Worm (Caenorhabditis elegans): ENCODE measurements around the gene F26G1.1.

F26G1.1 gene

DNA sequence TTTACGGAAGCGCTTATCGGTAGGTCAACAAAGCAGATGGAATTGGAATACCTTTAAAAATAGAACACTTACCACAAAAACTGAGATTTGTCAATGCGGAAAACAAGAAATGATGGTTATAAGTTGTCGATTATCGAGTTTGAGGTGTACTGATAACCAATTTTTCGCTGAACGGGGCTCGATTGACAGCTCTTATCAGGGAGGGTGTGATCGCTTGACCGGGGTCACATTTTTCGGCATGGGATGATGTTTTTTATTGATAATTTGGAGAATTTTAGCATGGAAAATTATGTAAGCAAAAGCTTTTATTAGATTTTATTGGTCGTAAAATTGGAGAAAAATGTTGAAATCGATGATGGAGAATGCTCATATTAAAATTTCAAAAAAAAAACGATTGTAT is 21.5 kb upstream of the F26G1.1 start:
- TF ChIP-seq jun-1 (tag; optimal IDR thresholded peaks at IDR 0.05) (peak; percentile 24), tbx-2 (tag; optimal IDR thresholded peaks at IDR 0.05) (no peak), pha-4 (tag; optimal IDR thresholded peaks at IDR 0.05) (peak; percentile 69), egl-5 (tag; optimal IDR thresholded peaks at IDR 0.05) (no peak), fkh-10 (GFP tag; optimal IDR thresholded peaks at IDR 0.05) (no peak), pqm-1 (tag; optimal IDR thresholded peaks at IDR 0.05) (peak; percentile 87), nhr-77 (tag; optimal IDR thresholded peaks at IDR 0.05) (no peak), nfya-1 (tag; optimal IDR thresholded peaks at IDR 0.05; ENCODE audit: insufficient read depth) (no peak), elt-2 (tag; optimal IDR thresholded peaks at IDR 0.05) (peak; percentile 99)

DNA sequence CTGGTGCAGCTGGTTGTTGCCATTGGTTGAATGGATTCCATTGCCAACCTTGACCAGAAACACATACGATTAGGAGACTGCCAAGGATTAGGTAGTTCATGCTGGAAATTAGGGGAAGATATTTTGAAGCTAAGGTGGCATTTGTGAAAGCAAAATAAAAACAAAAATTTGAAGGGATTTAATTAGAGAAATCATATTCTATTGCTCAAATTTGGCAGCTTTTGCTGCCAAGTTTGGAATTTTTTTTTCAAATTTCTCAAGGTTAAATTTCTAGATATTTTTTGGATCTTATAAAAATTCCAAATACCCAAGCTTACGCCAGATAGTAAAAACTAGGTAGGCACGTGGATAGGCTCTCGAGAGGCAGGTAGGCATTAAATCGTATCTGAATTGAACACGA is 20.1 kb upstream of the F26G1.1 start, which contains the start of gene F26G1.5:
TSS of gene F26G1.5 (minus strand) at position 101 of the 400 bp plus-strand sequence.
- TF ChIP-seq eor-1 (tag; optimal IDR thresholded peaks at IDR 0.05): no peak
- no peak for TF ChIP-seq ceh-28 (tag; optimal IDR thresholded peaks at IDR 0.05)
- no peak for TF ChIP-seq fos-1 (tag; optimal IDR thresholded peaks at IDR 0.05)
- TF ChIP-seq nfya-1 (tag; optimal IDR thresholded peaks at IDR 0.05; ENCODE audit: insufficient read depth): no peak
- TF ChIP-seq unc-62 (GFP tag; optimal IDR thresholded peaks at IDR 0.05): no peak
- TF ChIP-seq elt-2 (tag; optimal IDR thresholded peaks at IDR 0.05): no peak
- TF ChIP-seq aly-2 (tag; optimal IDR thresholded peaks at IDR 0.05): no peak
- TF ChIP-seq zag-1 (tag; optimal IDR thresholded peaks at IDR 0.05): no peak
- no peak for TF ChIP-seq ceh-16 (tag; optimal IDR thresholded peaks at IDR 0.05)
- TF ChIP-seq ztf-11 (tag; optimal IDR thresholded peaks at IDR 0.05): no peak
- no peak for TF ChIP-seq R02D3.7 (tag; optimal IDR thresholded peaks at IDR 0.05)
- no peak for TF ChIP-seq tbx-2 (tag; optimal IDR thresholded peaks at IDR 0.05)
- no peak for TF ChIP-seq fkh-2 (tag; optimal IDR thresholded peaks at IDR 0.05)
- TF ChIP-seq nhr-77 (tag; optimal IDR thresholded peaks at IDR 0.05): no peak

- TF ChIP-seq mml-1 (tag; optimal IDR thresholded peaks at IDR 0.05): no peak
- TF ChIP-seq nhr-237 (tag; optimal IDR thresholded peaks at IDR 0.05): no peak
- no peak for TF ChIP-seq lsy-12 (tag; optimal IDR thresholded peaks at IDR 0.05)
- TF ChIP-seq nfya-1 (tag; optimal IDR thresholded peaks at IDR 0.05; ENCODE audit: insufficient read depth): no peak
- no peak for TF ChIP-seq unc-39 (tag; optimal IDR thresholded peaks at IDR 0.05)
- peak; percentile 9 for TF ChIP-seq nhr-23 (tag; optimal IDR thresholded peaks at IDR 0.05)
- TF ChIP-seq nhr-25 (tag; optimal IDR thresholded peaks at IDR 0.05): peak; percentile 48
- peak; percentile 44 for TF ChIP-seq nhr-43 (tag; optimal IDR thresholded peaks at IDR 0.05; ENCODE audit: poor library complexity, severe bottlenecking)
- TF ChIP-seq eor-1 (tag; optimal IDR thresholded peaks at IDR 0.05): no peak
- TF ChIP-seq ceh-28 (tag; optimal IDR thresholded peaks at IDR 0.05): no peak
- peak; percentile 16 for TF ChIP-seq elt-1 (tag; optimal IDR thresholded peaks at IDR 0.05)
- TF ChIP-seq hmg-11 (tag; optimal IDR thresholded peaks at IDR 0.05): no peak
- no peak for TF ChIP-seq mdl-1 (tag; optimal IDR thresholded peaks at IDR 0.05)
- TF ChIP-seq elt-3 (tag; optimal IDR thresholded peaks at IDR 0.05): peak in 2 of 3 experiments; percentile 18 to 57
- TF ChIP-seq ama-1 (optimal IDR thresholded peaks at IDR 0.05): no peak
- no peak for TF ChIP-seq elt-2 (tag; optimal IDR thresholded peaks at IDR 0.05)
- TF ChIP-seq ztf-4 (tag; optimal IDR thresholded peaks at IDR 0.05): no peak
- TF ChIP-seq R02D3.7 (tag; optimal IDR thresholded peaks at IDR 0.05): no peak
- no peak for TF ChIP-seq egl-5 (tag; optimal IDR thresholded peaks at IDR 0.05)
These were observed 19.0 kb upstream of the F26G1.1 start for ce11 chrII:4772441-4772840.

- TF ChIP-seq ztf-11 (tag; optimal IDR thresholded peaks at IDR 0.05): no peak
- peak; percentile 23 for TF ChIP-seq elt-2 (tag; optimal IDR thresholded peaks at IDR 0.05)
These were observed 17.5 kb upstream of the F26G1.1 start, which contains the start of the genes F26G1.9 and F26G1.10 for ce11 chrII:4773891-4774432. Gene F26G1.9 (minus strand): TSS chrII:4773991. Gene F26G1.10 (plus strand): TSS chrII:4774382.

DNA sequence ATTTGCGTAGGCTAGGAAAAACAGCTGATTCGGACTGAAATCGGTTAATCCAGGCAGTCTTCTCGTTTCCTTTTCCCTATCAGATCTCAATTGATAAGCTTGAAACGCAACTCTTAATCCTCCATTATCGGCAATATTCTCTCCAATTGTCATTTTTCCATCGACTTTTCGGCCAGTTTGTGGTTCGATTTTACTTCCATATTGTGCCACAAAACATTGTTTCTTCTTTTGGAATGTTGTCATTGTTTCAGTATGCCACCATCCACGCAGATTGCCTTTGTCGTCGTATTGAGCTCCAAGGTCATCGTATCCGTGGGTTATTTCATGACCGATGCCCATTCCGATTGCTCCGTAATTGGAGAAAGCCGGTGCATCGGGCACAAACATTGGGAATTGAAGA is 15.6 kb upstream of the F26G1.1 start:
- TF ChIP-seq nhr-77 (tag; optimal IDR thresholded peaks at IDR 0.05): no peak
- TF ChIP-seq hmg-11 (tag; optimal IDR thresholded peaks at IDR 0.05): no peak
- TF ChIP-seq lsy-12 (tag; optimal IDR thresholded peaks at IDR 0.05): no peak
- no peak for TF ChIP-seq daf-12 (tag; optimal IDR thresholded peaks at IDR 0.05)
- no peak for TF ChIP-seq skn-1 (tag; optimal IDR thresholded peaks at IDR 0.05)
- TF ChIP-seq ztf-4 (tag; optimal IDR thresholded peaks at IDR 0.05): no peak
- no peak for TF ChIP-seq nhr-23 (tag; optimal IDR thresholded peaks at IDR 0.05)
- TF ChIP-seq tbx-2 (tag; optimal IDR thresholded peaks at IDR 0.05): no peak
- no peak for TF ChIP-seq zag-1 (tag; optimal IDR thresholded peaks at IDR 0.05)
- no peak for TF ChIP-seq fos-1 (tag; optimal IDR thresholded peaks at IDR 0.05)
- TF ChIP-seq pha-4 (tag; optimal IDR thresholded peaks at IDR 0.05): no peak
- no peak for TF ChIP-seq nhr-25 (tag; optimal IDR thresholded peaks at IDR 0.05)
- TF ChIP-seq lin-15B (tag; optimal IDR thresholded peaks at IDR 0.05): no peak
- no peak for TF ChIP-seq nhr-76 (tag; optimal IDR thresholded peaks at IDR 0.05)
- no peak for TF ChIP-seq elt-1 (tag; optimal IDR thresholded peaks at IDR 0.05)
- TF ChIP-seq unc-39 (tag; optimal IDR thresholded peaks at IDR 0.05): no peak
- no peak for TF ChIP-seq aly-2 (tag; optimal IDR thresholded peaks at IDR 0.05)

All from whole organism, L3 larva.